Worm (Caenorhabditis elegans) whole organism, L3 larva: ENCODE results near the gene Y97E10AR.1.

Source experiments
- aly-2 ChIP-seq: fragments of 150-350 bp; optimal IDR thresholded peaks from 2 replicates; lab custom pipeline; 2014; ENCODE audit warnings: missing biosample characterization, missing genetic modification characterization
- ceh-16 ChIP-seq: sonication (generic microtip); optimal IDR thresholded peaks from 2 replicates; lab custom pipeline; 2017; ENCODE audit warnings: missing biosample characterization, missing genetic modification characterization
- ceh-28 ChIP-seq: fragments of 150-350 bp; optimal IDR thresholded peaks from 2 replicates; lab custom pipeline; 2014; ENCODE audit warnings: missing biosample characterization, missing genetic modification reagents, missing genetic modification characterization
- elt-2 ChIP-seq: sonication (generic microtip); optimal IDR thresholded peaks from 2 replicates; lab custom pipeline; 2016; ENCODE audit warnings: missing genetic modification reagents, mild to moderate bottlenecking, missing genetic modification characterization, missing compliant biosample characterization

DNA sequence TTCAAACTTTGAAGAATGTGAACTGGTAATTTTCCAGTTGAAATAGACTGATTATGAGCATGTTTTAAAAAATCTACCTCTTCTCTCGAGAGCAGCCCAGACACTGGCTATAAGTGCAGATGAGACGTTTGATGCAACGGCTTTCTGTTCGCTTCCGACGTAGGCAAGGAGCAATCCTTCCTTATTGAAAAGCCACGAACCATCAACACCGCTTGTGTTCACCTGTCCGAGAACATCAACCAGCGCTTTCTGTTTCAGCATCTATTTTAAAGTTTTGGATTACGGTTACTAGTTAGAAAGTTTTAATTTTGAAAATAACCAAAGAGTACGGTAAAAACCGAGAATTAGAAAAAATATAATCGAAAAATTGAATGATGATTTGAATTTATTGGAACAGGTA is 9.6 kb downstream of the Y97E10AR.1 start, which contains the start of gene lmtr-2:
- TF ChIP-seq elt-2 (tag; lab: Kevin White, UChicago) (no peak), aly-2 (tag; lab: Kevin White, UChicago) (no peak), ceh-28 (tag; lab: Kevin White, UChicago) (no peak), ceh-16 (tag; lab: Kevin White, UChicago) (no peak)
